Worm (Caenorhabditis elegans): Measurements from ENCODE around the gene F14F9.4.

The F14F9.4 gene

ce11 chrV:5102017-5102416, 30.5 kb upstream of the F14F9.4 start, which contains the start of gene srab-1:
TSS of gene srab-1 (minus strand) at chrV:5102117.
- no peak for TF ChIP-seq elt-3 (tag; optimal IDR thresholded peaks at IDR 0.05)
- TF ChIP-seq nhr-25 (tag; optimal IDR thresholded peaks at IDR 0.05): no peak
- no peak for TF ChIP-seq Y55F3AM.14 (GFP tag; optimal IDR thresholded peaks at IDR 0.05)

- no peak for TF ChIP-seq crh-2 (tag; optimal IDR thresholded peaks at IDR 0.05)
These were observed 27.6 kb upstream of the F14F9.4 start, which contains the start of gene srab-2 for ce11 chrV:5104934-5105333. TSS of gene srab-2 (minus strand) at chrV:5105034.

- TF ChIP-seq peb-1 (tag; optimal IDR thresholded peaks at IDR 0.05) (no peak), unc-62 (GFP tag; optimal IDR thresholded peaks at IDR 0.05) (no peak), lin-11 (tag; optimal IDR thresholded peaks at IDR 0.05) (no peak), nhr-11 (tag; optimal IDR thresholded peaks at IDR 0.05) (no peak), nhr-6 (tag; optimal IDR thresholded peaks at IDR 0.05) (no peak), ama-1 (optimal IDR thresholded peaks at IDR 0.05) (no peak), sem-4 (tag; optimal IDR thresholded peaks at IDR 0.05) (no peak), mab-5 (tag; optimal IDR thresholded peaks at IDR 0.05) (no peak), mdl-1 (tag; optimal IDR thresholded peaks at IDR 0.05) (no peak), lsy-2 (tag; optimal IDR thresholded peaks at IDR 0.05) (no peak), elt-1 (tag; optimal IDR thresholded peaks at IDR 0.05) (no peak), aly-2 (tag; optimal IDR thresholded peaks at IDR 0.05) (no peak), snpc-4 (tag; optimal IDR thresholded peaks at IDR 0.05) (no peak), nhr-23 (tag; optimal IDR thresholded peaks at IDR 0.05) (no peak)
These were observed 24.7 kb upstream of the F14F9.4 start, which contains the start of gene srab-3 for ce11 chrV:5107816-5108215. TSS of gene srab-3 (minus strand) at chrV:5107916.

ce11 chrV:5110684-5111083, 21.9 kb upstream of the F14F9.4 start, which contains the start of gene ugt-63:
TSS of gene ugt-63 (minus strand) at chrV:5110772.
- TF ChIP-seq alr-1 (tag; optimal IDR thresholded peaks at IDR 0.05): no peak
- TF ChIP-seq aly-2 (tag; optimal IDR thresholded peaks at IDR 0.05): no peak
- TF ChIP-seq lin-11 (tag; optimal IDR thresholded peaks at IDR 0.05): no peak
- no peak for TF ChIP-seq nhr-12 (tag; optimal IDR thresholded peaks at IDR 0.05)
- no peak for TF ChIP-seq lin-39 (tag; optimal IDR thresholded peaks at IDR 0.05)
- TF ChIP-seq nhr-6 (tag; optimal IDR thresholded peaks at IDR 0.05): no peak
- TF ChIP-seq sem-4 (tag; optimal IDR thresholded peaks at IDR 0.05): no peak
- TF ChIP-seq gmeb-1 (tag; optimal IDR thresholded peaks at IDR 0.05): no peak
- peak; percentile 30 for TF ChIP-seq mab-5 (tag; optimal IDR thresholded peaks at IDR 0.05)
- TF ChIP-seq fos-1 (tag; optimal IDR thresholded peaks at IDR 0.05): no peak
- TF ChIP-seq C34F6.9 (tag; optimal IDR thresholded peaks at IDR 0.05): no peak
- no peak for TF ChIP-seq nhr-77 (tag; optimal IDR thresholded peaks at IDR 0.05)
- TF ChIP-seq lin-13 (GFP tag; optimal IDR thresholded peaks at IDR 0.05): no peak
- no peak for TF ChIP-seq elt-3 (tag; optimal IDR thresholded peaks at IDR 0.05)
- TF ChIP-seq nhr-237 (tag; optimal IDR thresholded peaks at IDR 0.05): no peak
- TF ChIP-seq R02D3.7 (tag; optimal IDR thresholded peaks at IDR 0.05): no peak
- TF ChIP-seq skn-1 (tag; optimal IDR thresholded peaks at IDR 0.05): no peak
- TF ChIP-seq nhr-25 (tag; optimal IDR thresholded peaks at IDR 0.05): peak; percentile 29
- no peak for TF ChIP-seq elt-1 (tag; optimal IDR thresholded peaks at IDR 0.05)
- no peak for TF ChIP-seq unc-62 (GFP tag; optimal IDR thresholded peaks at IDR 0.05)
- TF ChIP-seq sma-9 (GFP tag; optimal IDR thresholded peaks at IDR 0.05): peak; percentile 69
- no peak for TF ChIP-seq sma-9 (tag; optimal IDR thresholded peaks at IDR 0.05)
- TF ChIP-seq nhr-21 (tag; optimal IDR thresholded peaks at IDR 0.05): peak; percentile 18
- TF ChIP-seq nhr-23 (tag; optimal IDR thresholded peaks at IDR 0.05): no peak
- no peak for TF ChIP-seq nhr-11 (tag; optimal IDR thresholded peaks at IDR 0.05)
- no peak for TF ChIP-seq mbf-1 (tag; optimal IDR thresholded peaks at IDR 0.05)
- no peak for TF ChIP-seq F13H6.1 (tag; optimal IDR thresholded peaks at IDR 0.05)
- no peak for TF ChIP-seq Y55F3AM.14 (GFP tag; optimal IDR thresholded peaks at IDR 0.05)
- no peak for TF ChIP-seq crh-2 (tag; optimal IDR thresholded peaks at IDR 0.05)
- no peak for TF ChIP-seq zag-1 (tag; optimal IDR thresholded peaks at IDR 0.05)

DNA sequence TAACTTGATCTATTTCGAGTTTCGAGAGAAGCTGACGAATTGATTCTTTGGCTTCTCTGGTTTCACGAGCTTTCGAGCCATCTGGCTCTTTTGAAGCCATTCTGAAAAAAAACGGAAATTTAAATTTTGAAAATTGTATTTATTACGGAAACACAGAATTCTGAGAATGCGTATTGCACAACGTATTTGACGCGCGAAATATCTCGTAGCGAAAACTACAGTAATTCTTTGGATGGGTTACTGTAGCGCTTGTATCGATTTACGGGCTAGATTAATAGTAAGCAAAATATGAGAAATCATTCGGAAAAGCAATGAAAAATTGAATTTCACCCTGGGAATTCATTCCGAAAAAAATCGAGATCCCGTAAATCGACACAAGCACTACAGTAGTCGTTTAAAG, 18.9 kb upstream of the F14F9.4 start, which contains the start of gene C04F5.8:
Gene C04F5.8, minus strand, starts transcription at position 101 of the 400 bp plus-strand sequence.
- TF ChIP-seq lsy-2 (tag; optimal IDR thresholded peaks at IDR 0.05): no peak
- TF ChIP-seq unc-39 (tag; optimal IDR thresholded peaks at IDR 0.05): no peak
- TF ChIP-seq nhr-10 (tag; optimal IDR thresholded peaks at IDR 0.05): no peak
- no peak for TF ChIP-seq ceh-82 (tag; optimal IDR thresholded peaks at IDR 0.05)
- TF ChIP-seq nhr-23 (tag; optimal IDR thresholded peaks at IDR 0.05): no peak
- no peak for TF ChIP-seq nhr-77 (tag; optimal IDR thresholded peaks at IDR 0.05)
- TF ChIP-seq lin-13 (GFP tag; optimal IDR thresholded peaks at IDR 0.05): no peak
- TF ChIP-seq lin-39 (tag; optimal IDR thresholded peaks at IDR 0.05): no peak
- no peak for TF ChIP-seq ztf-11 (tag; optimal IDR thresholded peaks at IDR 0.05)
- no peak for TF ChIP-seq ZK546.5 (tag; optimal IDR thresholded peaks at IDR 0.05)
- TF ChIP-seq alr-1 (tag; optimal IDR thresholded peaks at IDR 0.05): no peak
